Worm (Caenorhabditis elegans): ENCODE data around the gene popl-7.

popl-7 gene

ce11 chrIV:13388779-13389178, 18.3 kb downstream of the popl-7 start:
- TF ChIP-seq dao-5 (tag; optimal IDR thresholded peaks at IDR 0.05) (no peak), him-1 (tag; optimal IDR thresholded peaks at IDR 0.05) (peak; percentile 42), W03F9.2 (tag; optimal IDR thresholded peaks at IDR 0.05) (no peak)

- TF ChIP-seq dao-5 (tag; optimal IDR thresholded peaks at IDR 0.05) (no peak), him-1 (tag; optimal IDR thresholded peaks at IDR 0.05) (no peak), W03F9.2 (tag; optimal IDR thresholded peaks at IDR 0.05) (no peak)
Measured at ce11 chrIV:13389237-13389636, 18.7 kb downstream of the popl-7 start.

ce11 chrIV:13390770-13391169, 20.3 kb downstream of the popl-7 start:
- TF ChIP-seq W03F9.2 (tag; optimal IDR thresholded peaks at IDR 0.05): no peak
- TF ChIP-seq him-1 (tag; optimal IDR thresholded peaks at IDR 0.05): no peak
- no peak for TF ChIP-seq dao-5 (tag; optimal IDR thresholded peaks at IDR 0.05)

- no peak for TF ChIP-seq dao-5 (tag; optimal IDR thresholded peaks at IDR 0.05)
- TF ChIP-seq W03F9.2 (tag; optimal IDR thresholded peaks at IDR 0.05): no peak
- no peak for TF ChIP-seq him-1 (tag; optimal IDR thresholded peaks at IDR 0.05)
Measured at ce11 chrIV:13392230-13392629, 21.7 kb downstream of the popl-7 start.

- peak; percentile 21 for TF ChIP-seq W03F9.2 (tag; optimal IDR thresholded peaks at IDR 0.05)
- TF ChIP-seq him-1 (tag; optimal IDR thresholded peaks at IDR 0.05): no peak
- TF ChIP-seq dao-5 (tag; optimal IDR thresholded peaks at IDR 0.05): no peak
Measured at ce11 chrIV:13393246-13393716, 22.8 kb downstream of the popl-7 start.

ce11 chrIV:13394686-13395085, 24.2 kb downstream of the popl-7 start:
- TF ChIP-seq him-1 (tag; optimal IDR thresholded peaks at IDR 0.05): no peak
- TF ChIP-seq W03F9.2 (tag; optimal IDR thresholded peaks at IDR 0.05): no peak
- no peak for TF ChIP-seq dao-5 (tag; optimal IDR thresholded peaks at IDR 0.05)

ce11 chrIV:13395255-13395654, 24.8 kb downstream of the popl-7 start:
- TF ChIP-seq him-1 (tag; optimal IDR thresholded peaks at IDR 0.05): peak; percentile 67
- TF ChIP-seq W03F9.2 (tag; optimal IDR thresholded peaks at IDR 0.05): no peak

ce11 chrIV:13396375-13396774, 25.9 kb downstream of the popl-7 start:
- TF ChIP-seq dao-5 (tag; optimal IDR thresholded peaks at IDR 0.05) (no peak), him-1 (tag; optimal IDR thresholded peaks at IDR 0.05) (no peak), W03F9.2 (tag; optimal IDR thresholded peaks at IDR 0.05) (no peak)

ce11 chrIV:13398728-13399127, 28.2 kb downstream of the popl-7 start, which contains the start of gene Y62E10A.13:
Gene Y62E10A.13, minus strand, starts transcription at chrIV:13399053.
- TF ChIP-seq him-1 (tag; optimal IDR thresholded peaks at IDR 0.05) (no peak), W03F9.2 (tag; optimal IDR thresholded peaks at IDR 0.05) (no peak), dao-5 (tag; optimal IDR thresholded peaks at IDR 0.05) (no peak)

ce11 chrIV:13400456-13401364, 30.2 kb downstream of the popl-7 start, which contains the start of the genes memi-2 and cyp-31A5:
Gene memi-2, minus strand, starts transcription at chrIV:13400506.
Gene cyp-31A5, plus strand, starts transcription at chrIV:13401289.
- TF ChIP-seq dao-5 (tag; optimal IDR thresholded peaks at IDR 0.05) (no peak), W03F9.2 (tag; optimal IDR thresholded peaks at IDR 0.05) (no peak), him-1 (tag; optimal IDR thresholded peaks at IDR 0.05) (no peak)

- TF ChIP-seq dao-5 (tag; optimal IDR thresholded peaks at IDR 0.05) (no peak), him-1 (tag; optimal IDR thresholded peaks at IDR 0.05) (no peak), W03F9.2 (tag; optimal IDR thresholded peaks at IDR 0.05) (no peak)
Measured at ce11 chrIV:13408018-13408417, 37.5 kb downstream of the popl-7 start, which contains the start of gene Y62E10A.19. Gene Y62E10A.19, minus strand, starts transcription at chrIV:13408306.

- TF ChIP-seq W03F9.2 (tag; optimal IDR thresholded peaks at IDR 0.05) (no peak), dao-5 (tag; optimal IDR thresholded peaks at IDR 0.05) (no peak), him-1 (tag; optimal IDR thresholded peaks at IDR 0.05) (no peak)
Measured at ce11 chrIV:13412845-13413383, 42.4 kb downstream of the popl-7 start, which contains the start of gene gcl-1. Gene gcl-1, minus strand, starts transcription at chrIV:13412895.

- TF ChIP-seq dao-5 (tag; optimal IDR thresholded peaks at IDR 0.05): no peak
- no peak for TF ChIP-seq W03F9.2 (tag; optimal IDR thresholded peaks at IDR 0.05)
- no peak for TF ChIP-seq him-1 (tag; optimal IDR thresholded peaks at IDR 0.05)
Measured at ce11 chrIV:13415739-13416271, 45.3 kb downstream of the popl-7 start, which contains the start of the genes pik-1 and aptf-2. Gene pik-1, plus strand, starts transcription at chrIV:13416041. Gene aptf-2, minus strand, starts transcription at chrIV:13416051.
